Fruit fly (Drosophila melanogaster) S2 (cell line): ENCODE data around the gene CG31431.

Experiments used
- CG8478 ChIP-seq: fragments of >200 bp; optimal IDR thresholded peaks from 2 replicates; lab custom pipeline; 2018
- CTCF ChIP-seq, 2 experiments: fragments of >200 bp; optimal IDR thresholded peaks; 2 replicates each; lab custom pipeline; 2018

dm6 chr3R:21835388-21836200 lies 34.9 kb upstream of the CG31431 start:
- no peak for TF ChIP-seq CG8478 (lab: Kevin White, UChicago)
- TF ChIP-seq CTCF (optimal IDR thresholded peaks at IDR 0.05; lab: Kevin White, UChicago): no peak
